Fruit fly (Drosophila melanogaster) whole organism, adult: ENCODE measurements around the gene kibra.

Experiments used
- CG11617 ChIP-seq: fragments of 200-800 bp; sonication (Bioruptor generic); optimal IDR thresholded peaks from 2 replicates; lab custom pipeline; 2017; ENCODE audit warnings: mild to moderate bottlenecking, missing biosample characterization, missing genetic modification reagents, missing genetic modification characterization
- CG1620 ChIP-seq: fragments of 200-800 bp; sonication (Bioruptor generic); optimal IDR thresholded peaks from 2 replicates; lab custom pipeline; 2016; ENCODE audit warnings: missing biosample characterization, missing genetic modification characterization
- CG33017 ChIP-seq: fragments of 200-800 bp; sonication (Bioruptor generic); optimal IDR thresholded peaks from 2 replicates; lab custom pipeline; 2018; ENCODE audit warnings: missing biosample characterization, mild to moderate bottlenecking, missing genetic modification characterization, moderate library complexity
- CG7045 ChIP-seq: fragments of 200-800 bp; sonication (Bioruptor generic); optimal IDR thresholded peaks from 2 replicates; lab custom pipeline; 2017; ENCODE audit warnings: missing biosample characterization, mild to moderate bottlenecking, missing genetic modification characterization
- Clk ChIP-seq: fragments of 200-800 bp; sonication (Bioruptor generic); optimal IDR thresholded peaks from 2 replicates; lab custom pipeline; 2017; ENCODE audit warnings: missing biosample characterization, missing genetic modification characterization
- Crg-1 ChIP-seq: fragments of 200-800 bp; sonication (Bioruptor generic); optimal IDR thresholded peaks from 2 replicates; lab custom pipeline; 2016; ENCODE audit warnings: missing biosample characterization, missing genetic modification characterization
- Mnt ChIP-seq: fragments of 200-800 bp; sonication (Bioruptor generic); optimal IDR thresholded peaks from 2 replicates; lab custom pipeline; 2016; ENCODE audit warnings: missing biosample characterization, mild to moderate bottlenecking, missing genetic modification characterization
- bab1 ChIP-seq: fragments of 200-800 bp; sonication (Bioruptor generic); optimal IDR thresholded peaks from 3 replicates; lab custom pipeline; 2019; ENCODE audit warnings: missing biosample characterization, mild to moderate bottlenecking, missing genetic modification characterization, moderate library complexity
- cnc ChIP-seq, 2 experiments: fragments of >200 bp; optimal IDR thresholded peaks; 2 replicates each; lab custom pipeline; 2017
- kay ChIP-seq: fragments of 200-800 bp; sonication (Bioruptor generic); peaks from one replicate; lab custom pipeline; 2016; ENCODE audit warnings: missing biosample characterization, missing genetic modification characterization, borderline replicate concordance
- ovo ChIP-seq: fragments of 200-800 bp; sonication (Bioruptor generic); optimal IDR thresholded peaks from 2 replicates; lab custom pipeline; 2016; ENCODE audit warnings: missing biosample characterization, missing genetic modification characterization
- pad ChIP-seq: fragments of 200-800 bp; sonication (Bioruptor generic); optimal IDR thresholded peaks from 3 replicates; lab custom pipeline; 2017; ENCODE audit warnings: missing biosample characterization, missing genetic modification characterization, mild to moderate bottlenecking, moderate library complexity, missing genetic modification reagents
- tj ChIP-seq: fragments of 200-800 bp; sonication (Bioruptor generic); optimal IDR thresholded peaks from 3 replicates; lab custom pipeline; 2017; ENCODE audit warnings: missing biosample characterization, mild to moderate bottlenecking, missing genetic modification characterization, moderate library complexity
- toe ChIP-seq: fragments of 200-800 bp; sonication (Bioruptor generic); optimal IDR thresholded peaks from 2 replicates; lab custom pipeline; 2016; ENCODE audit warnings: missing biosample characterization, missing genetic modification characterization

- TF ChIP-seq CG1620 (GFP tag; lab: Kevin White, UChicago) (no peak), toe (GFP tag; lab: Kevin White, UChicago) (no peak), kay (GFP tag; lab: Kevin White, UChicago) (no peak), tj (no peak), CG33017 (tag; lab: Kevin White, UChicago) (no peak), cnc (optimal IDR thresholded peaks at IDR 0.05; lab: Kevin White, UChicago) (no peak), CG11617 (GFP tag; lab: Kevin White, UChicago) (no peak), CG7045 (no peak), Clk (GFP tag; lab: Kevin White, UChicago) (no peak), Mnt (GFP tag; lab: Kevin White, UChicago) (no peak), bab1 (GFP tag; lab: Kevin White, UChicago) (no peak), pad (GFP tag; lab: Kevin White, UChicago) (no peak), ovo (GFP tag; lab: Kevin White, UChicago) (no peak), Crg-1 (GFP tag; lab: Kevin White, UChicago) (no peak)
Observed at dm6 chr3R:14692971-14693253, 31.1 kb downstream of the kibra start.
